Worm (Caenorhabditis elegans): ENCODE results near the gene ZK792.7.

Gene ZK792.7

DNA sequence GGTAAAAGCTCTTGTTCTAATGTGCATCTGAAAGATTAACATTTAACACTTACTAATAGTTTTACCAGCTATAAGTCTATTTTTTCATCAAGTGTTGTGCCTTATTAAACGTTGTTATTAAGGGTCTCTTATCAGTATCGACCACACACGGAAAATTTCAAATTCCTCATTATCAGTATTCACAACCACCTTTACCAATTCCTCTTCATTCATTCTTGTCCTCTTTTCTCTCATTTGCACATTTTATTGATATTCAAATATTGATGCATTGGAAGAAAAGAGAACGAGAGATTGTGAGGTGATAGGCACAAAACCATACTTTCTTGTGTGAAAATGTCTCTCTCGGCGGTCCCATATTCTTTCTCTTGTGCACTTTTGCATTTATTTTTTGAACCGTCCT is 27.6 kb downstream of the ZK792.7 start:
- TF ChIP-seq ZK337.2 (GFP tag; IDR thresholded peaks at IDR 0.05) (no peak), nhr-28 (tag; optimal IDR thresholded peaks at IDR 0.05) (peak; percentile 58), unc-62 (GFP tag; optimal IDR thresholded peaks at IDR 0.05 in 1 of 2) (peak in 1 of 2 experiments; percentile 51), unc-62 (tag; optimal IDR thresholded peaks at IDR 0.05) (no peak), pqm-1 (tag; optimal IDR thresholded peaks at IDR 0.05) (peak; percentile 90), hlh-11 (tag; optimal IDR thresholded peaks at IDR 0.05) (peak; percentile 33)

DNA sequence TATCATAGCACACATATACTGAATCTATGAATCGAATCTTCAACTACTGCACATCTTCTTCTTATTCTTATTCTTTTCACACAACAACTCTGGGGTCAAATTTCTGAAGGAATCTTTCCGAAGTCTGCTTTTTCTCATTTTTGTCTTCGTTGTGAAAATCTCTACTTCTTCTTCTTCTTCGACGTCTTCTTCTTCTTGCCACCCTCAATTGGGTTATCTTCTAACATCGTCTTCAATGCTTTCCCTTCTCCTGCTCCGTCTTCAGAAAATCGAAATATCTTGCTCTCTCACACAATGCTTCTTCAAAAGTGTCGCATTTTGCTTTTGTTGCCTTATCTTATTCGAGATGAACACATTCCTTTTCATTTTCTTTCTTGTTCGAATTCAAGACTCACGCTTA is 29.0 kb downstream of the ZK792.7 start:
- TF ChIP-seq F37D6.2 (tag; optimal IDR thresholded peaks at IDR 0.05) = no peak
- TF ChIP-seq ces-1 (GFP tag; optimal IDR thresholded peaks at IDR 0.05) = peak; percentile 4
- TF ChIP-seq fkh-10 (GFP tag; optimal IDR thresholded peaks at IDR 0.05) = peak; percentile 44
- TF ChIP-seq ZK546.5 (tag; optimal IDR thresholded peaks at IDR 0.05) = no peak

- TF ChIP-seq pha-4 (GFP tag; IDR thresholded peaks at IDR 0.05) (no peak), pha-4 (tag; optimal IDR thresholded peaks at IDR 0.05) (no peak), ceh-32 (tag; optimal IDR thresholded peaks at IDR 0.05; ENCODE audit: poor library complexity) (no peak), cey-2 (tag; optimal IDR thresholded peaks at IDR 0.05; ENCODE audit: borderline replicate concordance, insufficient read depth) (no peak), ceh-20 (GFP tag; IDR thresholded peaks at IDR 0.05) (no peak), madf-5 (GFP tag; IDR thresholded peaks at IDR 0.05) (no peak), nhr-42 (GFP tag; IDR thresholded peaks at IDR 0.05) (no peak), zag-1 (tag; optimal IDR thresholded peaks at IDR 0.05) (no peak), aha-1 (tag) (peak; percentile 22)
These were observed 40.8 kb downstream of the ZK792.7 start, which contains the start of gene K01A6.6 for ce11 chrIV:11735025-11735424. Gene K01A6.6 (plus strand): TSS chrIV:11735325.

DNA sequence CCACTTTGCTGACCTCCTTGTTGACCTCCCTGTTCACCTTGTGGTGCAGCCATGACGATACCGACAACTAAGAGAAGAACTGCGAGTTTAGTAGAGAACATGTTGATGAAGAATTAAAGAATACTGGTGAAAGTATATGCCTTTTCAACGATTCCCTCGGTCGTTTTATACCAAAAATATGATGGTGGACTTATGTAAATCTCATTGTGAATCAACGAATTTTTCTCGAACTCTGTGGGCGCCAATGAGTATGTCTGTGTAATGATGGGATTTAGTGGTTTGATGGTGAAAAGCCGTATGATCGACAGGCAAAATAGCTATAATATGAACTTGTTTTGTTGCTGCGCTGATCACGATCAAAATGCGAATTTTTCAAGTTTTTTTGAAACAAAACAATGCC is 43.0 kb downstream of the ZK792.7 start, which contains the start of gene K01A6.8:
K01A6.8 (minus strand) TSS at position 101 of the 400 bp plus-strand sequence.
- TF ChIP-seq attf-4 (tag; optimal IDR thresholded peaks at IDR 0.05) = no peak
- TF ChIP-seq sdz-12 (GFP tag; optimal IDR thresholded peaks at IDR 0.05) = no peak
- no peak for TF ChIP-seq ceh-62 (tag; optimal IDR thresholded peaks at IDR 0.05)
- TF ChIP-seq nhr-111 (GFP tag; optimal IDR thresholded peaks at IDR 0.05) = no peak
- no peak for TF ChIP-seq mes-2 (tag; optimal IDR thresholded peaks at IDR 0.05; ENCODE audit: poor library complexity, severe bottlenecking)
- TF ChIP-seq Y48G9A.11 (GFP tag; IDR thresholded peaks at IDR 0.05) = no peak
- TF ChIP-seq vab-7 (GFP tag; IDR thresholded peaks at IDR 0.05) = no peak
- TF ChIP-seq lin-39 (tag; optimal IDR thresholded peaks at IDR 0.05) = no peak

- TF ChIP-seq aha-1 (tag) = peak; percentile 95
- no peak for TF ChIP-seq ceh-62 (tag; optimal IDR thresholded peaks at IDR 0.05)
These were observed 43.9 kb downstream of the ZK792.7 start, which contains the start of gene K01A6.7 for ce11 chrIV:11738092-11738617. Gene K01A6.7 (minus strand): TSS chrIV:11738567.

- TF ChIP-seq nhr-41 (GFP tag; IDR thresholded peaks at IDR 0.05) (no peak), mdt-29 (GFP tag; IDR thresholded peaks at IDR 0.05) (no peak), php-3 (GFP tag; IDR thresholded peaks at IDR 0.05) (no peak), ctbp-1 (GFP tag; IDR thresholded peaks at IDR 0.05) (no peak), nhr-237 (tag; optimal IDR thresholded peaks at IDR 0.05) (no peak), ztf-11 (tag; optimal IDR thresholded peaks at IDR 0.05) (no peak), hif-1 (tag; optimal IDR thresholded peaks at IDR 0.05) (no peak), lin-29 (GFP tag; IDR thresholded peaks at IDR 0.05) (no peak), F10B5.3 (tag; optimal IDR thresholded peaks at IDR 0.05) (no peak), ces-1 (GFP tag; optimal IDR thresholded peaks at IDR 0.05) (no peak), vab-7 (GFP tag; IDR thresholded peaks at IDR 0.05) (no peak), unc-62 (GFP tag; optimal IDR thresholded peaks at IDR 0.05 in 1 of 2) (no peak), unc-62 (tag; optimal IDR thresholded peaks at IDR 0.05) (no peak), nhr-10 (tag; optimal IDR thresholded peaks at IDR 0.05) (no peak), rbr-2 (tag; optimal IDR thresholded peaks at IDR 0.05) (no peak), madf-9 (GFP tag; conservative IDR thresholded peaks at IDR 0.05) (no peak), ceh-20 (GFP tag; IDR thresholded peaks at IDR 0.05) (no peak), nhr-28 (tag; optimal IDR thresholded peaks at IDR 0.05) (no peak), F44E2.7 (GFP tag; IDR thresholded peaks at IDR 0.05) (no peak)
These were observed 46.0 kb downstream of the ZK792.7 start, which contains the start of gene K01A6.4 for ce11 chrIV:11740204-11740603. Gene K01A6.4 (minus strand): TSS chrIV:11740304.
